Worm (Caenorhabditis elegans): ENCODE data around the gene T03E6.9.

DNA sequence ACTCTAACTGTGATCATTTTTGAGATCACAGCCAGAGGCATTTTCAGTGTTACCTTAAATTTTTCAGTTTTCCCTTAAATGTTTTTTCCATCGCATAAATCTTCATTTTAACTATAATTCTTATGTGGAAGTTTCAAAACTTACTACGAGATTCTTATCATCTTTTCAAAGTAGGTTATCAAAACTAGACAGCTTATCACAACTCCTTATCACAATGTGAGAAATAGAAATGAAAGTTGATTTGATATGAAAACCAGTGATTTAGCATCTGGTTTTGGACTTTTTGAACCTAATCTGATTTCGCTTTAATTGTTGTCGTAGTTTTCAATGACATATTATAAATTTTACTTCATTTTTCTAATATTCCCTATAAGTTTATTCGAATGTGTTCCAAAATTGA is 35.4 kb upstream of the T03E6.9 start, which contains the start of gene mltn-11:
- TF ChIP-seq ama-1 (optimal IDR thresholded peaks at IDR 0.05) (no peak), hmbx-1 (tag; optimal IDR thresholded peaks at IDR 0.05) (no peak), flt-1 (GFP tag; IDR thresholded peaks at IDR 0.05) (no peak), ceh-36 (tag; optimal IDR thresholded peaks at IDR 0.05) (no peak), F13C5.2 (tag; optimal IDR thresholded peaks at IDR 0.05) (no peak)
